Fruit fly (Drosophila melanogaster) whole organism, embryonic: ENCODE data around the gene CG43233.

Experiments
- Aef1 ChIP-seq: fragments of 200-800 bp; sonication (Bioruptor generic); IDR thresholded peaks from 3 replicates; pipeline ENCODE4 v1.3.6; 2022; ENCODE audit warnings: missing biosample characterization, missing genetic modification characterization
- C15 ChIP-seq: fragments of 200-800 bp; sonication (Bioruptor generic); IDR thresholded peaks from 3 replicates; pipeline ENCODE4 v1.3.6; 2022; ENCODE audit warnings: missing biosample characterization, missing genetic modification characterization
- CG10147 ChIP-seq: fragments of 200-800 bp; sonication (Bioruptor generic); optimal IDR thresholded peaks from 2 replicates; lab custom pipeline; 2019; ENCODE audit warnings: missing biosample characterization, mild to moderate bottlenecking, missing genetic modification characterization, moderate library complexity
- CG10959 ChIP-seq: fragments of 200-800 bp; sonication (Bioruptor generic); IDR thresholded peaks from 2 replicates; pipeline ENCODE4 v1.3.6; 2022; ENCODE audit warnings: missing biosample characterization, missing genetic modification characterization
- CG11085 ChIP-seq: fragments of 200-800 bp; sonication (Bioruptor generic); IDR thresholded peaks from 2 replicates; pipeline ENCODE4 v1.3.6; 2022; ENCODE audit warnings: missing biosample characterization, missing genetic modification characterization
- CG14965 ChIP-seq: fragments of 200-800 bp; sonication (Bioruptor generic); optimal IDR thresholded peaks from 2 replicates; lab custom pipeline; 2016; ENCODE audit warnings: missing biosample characterization, missing genetic modification characterization, borderline replicate concordance
- CG16863 ChIP-seq: fragments of 200-800 bp; sonication (Bioruptor generic); optimal IDR thresholded peaks from 3 replicates; lab custom pipeline; 2016; ENCODE audit warnings: missing biosample characterization, missing genetic modification characterization
- CG17802 ChIP-seq: fragments of 200-800 bp; sonication (Bioruptor generic); optimal IDR thresholded peaks from 2 replicates; lab custom pipeline; 2018; ENCODE audit warnings: missing biosample characterization, mild to moderate bottlenecking, missing genetic modification characterization, moderate library complexity
- CG2199 ChIP-seq: fragments of 200-800 bp; sonication (Bioruptor generic); IDR thresholded peaks from 3 replicates; pipeline ENCODE4 v1.3.6; 2022; ENCODE audit warnings: missing biosample characterization, missing genetic modification characterization
- CG32767 ChIP-seq: fragments of 200-800 bp; sonication (Bioruptor generic); IDR thresholded peaks from 2 replicates; pipeline ENCODE4 v1.3.6; 2022; ENCODE audit warnings: missing biosample characterization, missing genetic modification characterization
- CG34376 ChIP-seq: fragments of 200-800 bp; sonication (Bioruptor generic); optimal IDR thresholded peaks from 2 replicates; lab custom pipeline; 2018; ENCODE audit warnings: missing biosample characterization, mild to moderate bottlenecking, missing genetic modification characterization
- CG4360 ChIP-seq: fragments of 200-800 bp; sonication (Bioruptor generic); IDR thresholded peaks from 2 replicates; pipeline ENCODE4 v1.3.6; 2022; ENCODE audit warnings: missing biosample characterization, missing genetic modification characterization
- CG4854 ChIP-seq: fragments of 200-800 bp; sonication (Bioruptor generic); optimal IDR thresholded peaks from 2 replicates; lab custom pipeline; 2016; ENCODE audit warnings: missing biosample characterization, missing genetic modification characterization, inconsistent platforms
- CG5953 ChIP-seq: fragments of 200-800 bp; sonication (Bioruptor generic); IDR thresholded peaks from 2 replicates; pipeline ENCODE4 v1.3.6; 2022; ENCODE audit warnings: missing biosample characterization, missing genetic modification characterization
- CG7745 ChIP-seq: fragments of 200-800 bp; sonication (Bioruptor generic); optimal IDR thresholded peaks from 2 replicates; lab custom pipeline; 2018; ENCODE audit warnings: missing biosample characterization, mild to moderate bottlenecking, missing genetic modification characterization, moderate library complexity
- CG8765 ChIP-seq: fragments of 200-800 bp; sonication (Bioruptor generic); IDR thresholded peaks from 2 replicates; pipeline ENCODE4 v1.3.6; 2022; ENCODE audit warnings: missing biosample characterization, missing genetic modification characterization
- Dip2 ChIP-seq: fragments of 200-800 bp; sonication (Bioruptor generic); IDR thresholded peaks from 2 replicates; pipeline ENCODE4 v1.3.6; 2022; ENCODE audit warnings: missing biosample characterization, missing genetic modification characterization
- Doc2 ChIP-seq: fragments of 200-800 bp; sonication (Bioruptor generic); IDR thresholded peaks from 2 replicates; pipeline ENCODE4 v1.3.6; 2022; ENCODE audit warnings: missing biosample characterization, missing genetic modification characterization
- Elba2 ChIP-seq: fragments of 200-800 bp; sonication (Bioruptor generic); optimal IDR thresholded peaks from 3 replicates; lab custom pipeline; 2016; ENCODE audit warnings: missing biosample characterization, missing genetic modification characterization
- HmgZ ChIP-seq: fragments of 200-800 bp; sonication (Bioruptor generic); optimal IDR thresholded peaks from 2 replicates; lab custom pipeline; 2018; ENCODE audit warnings: missing biosample characterization, mild to moderate bottlenecking, missing genetic modification characterization
- Lpt ChIP-seq: fragments of >200 bp; optimal IDR thresholded peaks from 2 replicates; lab custom pipeline; 2018; ENCODE audit warnings: missing biosample characterization, missing genetic modification characterization
- Rx ChIP-seq: fragments of 200-800 bp; sonication (Bioruptor generic); IDR thresholded peaks from 2 replicates; pipeline ENCODE4 v1.3.6; 2022; ENCODE audit warnings: missing biosample characterization, missing genetic modification characterization
- Sry-δ ChIP-seq: fragments of 200-800 bp; sonication (Bioruptor generic); optimal IDR thresholded peaks from 2 replicates; lab custom pipeline; 2016; ENCODE audit warnings: missing biosample characterization, missing genetic modification characterization
- Tbp ChIP-seq: fragments of >200 bp; optimal IDR thresholded peaks from 2 replicates; lab custom pipeline; 2018; ENCODE audit warnings: missing biosample characterization, missing genetic modification characterization
- Trl ChIP-seq, 3 experiments: fragments of >200 bp in 2 of 3; fragments of 200-800 bp in 1 of 3; sonication (Bioruptor generic) in 1 of 3; optimal IDR thresholded peaks; 2 replicates in 1 of 3; 3 replicates in 2 of 3; lab custom pipeline; 2016 to 2017; ENCODE audit warnings: missing biosample characterization in 1 of 3, missing genetic modification characterization in 1 of 3
- Usf ChIP-seq: fragments of 200-800 bp; sonication (Bioruptor generic); optimal IDR thresholded peaks from 2 replicates; lab custom pipeline; 2017; ENCODE audit warnings: missing genotype, missing biosample characterization, missing genetic modification characterization
- YL-1 ChIP-seq: fragments of 200-800 bp; sonication (Bioruptor generic); optimal IDR thresholded peaks from 3 replicates; lab custom pipeline; 2017; ENCODE audit warnings: missing biosample characterization, mild to moderate bottlenecking, missing genetic modification characterization
- ab ChIP-seq: fragments of 200-800 bp; sonication (Bioruptor generic); optimal IDR thresholded peaks from 2 replicates; lab custom pipeline; 2016; ENCODE audit warnings: missing biosample characterization, missing genetic modification characterization
- aop ChIP-seq: fragments of 200-800 bp; sonication (Bioruptor generic); IDR thresholded peaks from 2 replicates; pipeline ENCODE4 v1.3.6; 2022; ENCODE audit warnings: missing biosample characterization, missing genetic modification characterization
- cad ChIP-seq: fragments of >200 bp; optimal IDR thresholded peaks from 2 replicates; lab custom pipeline; 2017; ENCODE audit warnings: missing biosample characterization, missing genetic modification characterization
- cas ChIP-seq: fragments of 200-800 bp; sonication (Bioruptor generic); IDR thresholded peaks from 2 replicates; pipeline ENCODE4 v1.3.6; 2022; ENCODE audit warnings: missing biosample characterization, missing genetic modification characterization
- caup ChIP-seq: fragments of 200-800 bp; sonication (Bioruptor generic); optimal IDR thresholded peaks from 3 replicates; lab custom pipeline; 2017; ENCODE audit warnings: missing biosample characterization, mild to moderate bottlenecking, missing genetic modification characterization, moderate library complexity; ENCODE audit not compliant: severe bottlenecking
- crp ChIP-seq, 2 experiments: fragments of 200-800 bp; sonication (Bioruptor generic); optimal IDR thresholded peaks; 2 replicates in 1 of 2; 3 replicates in 1 of 2; lab custom pipeline; 2017; ENCODE audit warnings: missing biosample characterization in 2 of 2, missing genetic modification characterization in 2 of 2, mild to moderate bottlenecking in 1 of 2, moderate library complexity in 1 of 2
- dmrt11E ChIP-seq: fragments of 200-800 bp; sonication (Bioruptor generic); optimal IDR thresholded peaks from 3 replicates; lab custom pipeline; 2018; ENCODE audit warnings: missing biosample characterization, mild to moderate bottlenecking, missing genetic modification characterization, moderate library complexity
- dysf ChIP-seq: fragments of 200-800 bp; sonication (Bioruptor generic); IDR thresholded peaks from 3 replicates; pipeline ENCODE4 v1.3.6; 2022; ENCODE audit warnings: missing biosample characterization, missing genetic modification characterization
- gcm2 ChIP-seq: fragments of 200-800 bp; sonication (Bioruptor generic); optimal IDR thresholded peaks from 2 replicates; lab custom pipeline; 2016; ENCODE audit warnings: missing biosample characterization, missing genetic modification characterization
- lov ChIP-seq, 2 experiments: fragments of 200-800 bp in 1 of 2; fragments of >200 bp in 1 of 2; sonication (Bioruptor generic) in 1 of 2; IDR thresholded peaks in 1 of 2; optimal IDR thresholded peaks in 1 of 2; 2 replicates in 1 of 2; 3 replicates in 1 of 2; pipeline versions ENCODE4 v1.3.6 to Lab custom; 2017 to 2022; ENCODE audit warnings: missing biosample characterization in 1 of 2, missing genetic modification characterization in 1 of 2
- nerfin-2 ChIP-seq: fragments of 200-800 bp; sonication (Bioruptor generic); IDR thresholded peaks from 2 replicates; pipeline ENCODE4 v1.3.6; 2022; ENCODE audit warnings: missing biosample characterization, missing genetic modification characterization; ENCODE audit not compliant: partially characterized antibody
- pfk ChIP-seq: fragments of 200-800 bp; sonication (Bioruptor generic); optimal IDR thresholded peaks from 2 replicates; lab custom pipeline; 2018; ENCODE audit warnings: missing biosample characterization, mild to moderate bottlenecking, missing genetic modification characterization, moderate library complexity
- pita ChIP-seq: fragments of 200-800 bp; sonication (Bioruptor generic); optimal IDR thresholded peaks from 2 replicates; lab custom pipeline; 2017; ENCODE audit warnings: missing biosample characterization, mild to moderate bottlenecking, missing genetic modification characterization
- prd ChIP-seq, 3 experiments: fragments of >200 bp in 2 of 3; fragments of 200-800 bp in 1 of 3; sonication (Bioruptor generic) in 1 of 3; optimal IDR thresholded peaks in 2 of 3; IDR thresholded peaks in 1 of 3; 2 replicates in 2 of 3; 3 replicates in 1 of 3; pipeline versions ENCODE4 v1.3.6 to Lab custom; 2017 to 2022; ENCODE audit warnings: missing biosample characterization in 1 of 3, missing genetic modification characterization in 1 of 3
- run ChIP-seq: fragments of 200-800 bp; sonication (Bioruptor generic); optimal IDR thresholded peaks from 3 replicates; lab custom pipeline; 2018; ENCODE audit warnings: missing biosample characterization, mild to moderate bottlenecking, missing genetic modification characterization
- salm ChIP-seq: fragments of 200-800 bp; sonication (Bioruptor generic); optimal IDR thresholded peaks from 2 replicates; lab custom pipeline; 2018; ENCODE audit warnings: missing biosample characterization, mild to moderate bottlenecking, missing genetic modification characterization
- scrt ChIP-seq: fragments of 200-800 bp; sonication (Bioruptor generic); optimal IDR thresholded peaks from 2 replicates; lab custom pipeline; 2018; ENCODE audit warnings: missing biosample characterization, mild to moderate bottlenecking, missing genetic modification characterization, moderate library complexity
- sr ChIP-seq: fragments of 200-800 bp; sonication (Bioruptor generic); IDR thresholded peaks from 3 replicates; pipeline ENCODE4 v1.3.6; 2022; ENCODE audit warnings: missing biosample characterization, missing genetic modification characterization
- tll ChIP-seq, 2 experiments: fragments of 200-800 bp in 1 of 2; fragments of >200 bp in 1 of 2; sonication (Bioruptor generic) in 1 of 2; optimal IDR thresholded peaks; 2 replicates each; lab custom pipeline; 2017 to 2019; ENCODE audit warnings: missing biosample characterization in 2 of 2, missing genetic modification characterization in 2 of 2, mild to moderate bottlenecking in 1 of 2, moderate library complexity in 1 of 2
- trem ChIP-seq: fragments of 200-800 bp; optimal IDR thresholded peaks from 3 replicates; lab custom pipeline; 2019; ENCODE audit warnings: missing biosample characterization, mild to moderate bottlenecking, missing genetic modification characterization, moderate library complexity
- ttk ChIP-seq: fragments of 200-800 bp; sonication (Bioruptor generic); IDR thresholded peaks from 2 replicates; pipeline ENCODE4 v2.1.2; 2022; ENCODE audit warnings: missing biosample characterization, missing genetic modification characterization
- usp ChIP-seq: fragments of >200 bp; optimal IDR thresholded peaks from 2 replicates; lab custom pipeline; 2017; ENCODE audit warnings: missing biosample characterization, missing genetic modification characterization

CG43233 gene

DNA sequence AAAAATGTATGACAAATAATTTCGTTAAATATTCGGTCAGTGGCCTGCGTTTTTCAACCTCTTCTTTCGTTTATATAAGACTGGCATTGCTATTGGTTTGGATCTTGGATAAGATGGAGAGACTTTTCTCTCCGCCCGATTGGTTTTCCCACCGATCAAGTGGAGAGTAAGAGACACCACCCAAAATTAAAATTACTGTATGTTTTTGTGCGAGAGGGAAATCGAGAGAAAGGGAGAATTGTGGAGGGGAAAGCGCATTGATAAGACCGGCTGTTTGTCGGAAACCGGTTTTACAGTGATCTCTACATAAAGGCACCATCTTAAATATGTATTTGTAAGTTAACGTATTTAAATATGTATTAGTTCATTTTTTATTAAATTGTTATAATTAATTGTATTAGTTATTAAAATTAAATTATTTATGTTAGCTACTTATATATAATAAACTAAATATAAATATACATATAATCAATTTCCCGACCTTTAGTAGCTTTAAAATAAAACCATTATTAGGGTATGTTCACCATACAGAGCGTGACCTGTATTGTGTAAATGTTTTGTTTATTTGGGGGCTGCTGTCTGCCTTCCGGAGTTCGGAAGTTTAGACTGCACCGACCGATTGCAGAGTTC is 21.4 kb upstream of the CG43233 start, which contains the start of gene CG34007 (continued):
- TF ChIP-seq scrt (GFP tag; lab: Kevin White, UChicago), result peak; percentile 11
- TF ChIP-seq YL-1 (GFP tag; lab: Kevin White, UChicago), result peak; percentile 40
- TF ChIP-seq Trl (optimal IDR thresholded peaks at IDR 0.05; lab: Kevin White, UChicago), result peak; percentile 22 to 76
- no peak for TF ChIP-seq Trl (GFP tag; optimal IDR thresholded peaks at IDR 0.05; lab: Kevin White, UChicago)
- TF ChIP-seq Usf, result peak; percentile 74
- no peak for TF ChIP-seq cad (GFP tag; lab: Kevin White, UChicago)
- TF ChIP-seq CG34376 (GFP tag; lab: Kevin White, UChicago), result no peak
- no peak for TF ChIP-seq nerfin-2
- TF ChIP-seq CG32767 (GFP tag; lab: Robert Waterston, UW), result peak; percentile 80
- TF ChIP-seq Aef1 (GFP tag; lab: Robert Waterston, UW), result peak; percentile 66
- peak; percentile 97 for TF ChIP-seq dmrt11E (tag; lab: Kevin White, UChicago)
- no peak for TF ChIP-seq CG17802 (tag; lab: Kevin White, UChicago)
- TF ChIP-seq gcm2 (GFP tag; lab: Kevin White, UChicago), result no peak
- TF ChIP-seq CG4854, result no peak
- peak; percentile 67 for TF ChIP-seq CG7745 (tag; lab: Kevin White, UChicago)
- no peak for TF ChIP-seq Doc2 (GFP tag; lab: Robert Waterston, UW)
- TF ChIP-seq Elba2 (GFP tag; lab: Kevin White, UChicago), result no peak
- no peak for TF ChIP-seq C15 (GFP tag; lab: Robert Waterston, UW)
- peak; percentile 44; the same call in 1 of the 2 replicates for TF ChIP-seq CG4360 (GFP tag; lab: Robert Waterston, UW)
- no peak for TF ChIP-seq cas
- TF ChIP-seq CG10147 (GFP tag; lab: Kevin White, UChicago), result peak; percentile 72
- no peak for TF ChIP-seq Dip2 (GFP tag; lab: Robert Waterston, UW)
- TF ChIP-seq CG2199, result peak; percentile 41; the same call in 1 of the 3 replicates
- peak; percentile 73 for TF ChIP-seq run (tag; lab: Kevin White, UChicago)
- no peak for TF ChIP-seq CG16863 (GFP tag; lab: Kevin White, UChicago)
- TF ChIP-seq caup (GFP tag; lab: Kevin White, UChicago), result no peak
- no peak for TF ChIP-seq ab (GFP tag; lab: Kevin White, UChicago)
- TF ChIP-seq ttk, result peak; percentile 87
- TF ChIP-seq CG5953 (GFP tag; lab: Robert Waterston, UW), result no peak
- TF ChIP-seq CG14965 (GFP tag; lab: Kevin White, UChicago), result no peak
- TF ChIP-seq pfk (GFP tag; lab: Kevin White, UChicago), result no peak
- TF ChIP-seq aop, result peak; percentile 63; the same call in 1 of the 2 replicates
- no peak for TF ChIP-seq HmgZ (tag; lab: Kevin White, UChicago)
- no peak for TF ChIP-seq Sry-δ (GFP tag; lab: Kevin White, UChicago)
- no peak for TF ChIP-seq prd (optimal IDR thresholded peaks at IDR 0.05; lab: Kevin White, UChicago)
- peak; percentile 75; the same call in 1 of the 3 replicates for TF ChIP-seq prd (GFP tag; IDR thresholded peaks at IDR 0.05; lab: Robert Waterston, UW)
- no peak for TF ChIP-seq usp (GFP tag; lab: Kevin White, UChicago)
- peak in 1 of 2 experiments; percentile 32 for TF ChIP-seq crp (GFP tag; optimal IDR thresholded peaks at IDR 0.05; lab: Kevin White, UChicago)
- no peak for TF ChIP-seq CG11085 (GFP tag; lab: Robert Waterston, UW)
- peak; percentile 86 for TF ChIP-seq trem (tag; lab: Kevin White, UChicago)
- TF ChIP-seq pita, result peak; percentile 65
- TF ChIP-seq CG8765 (GFP tag; lab: Robert Waterston, UW), result no peak
- peak; percentile 78 for TF ChIP-seq dysf
- TF ChIP-seq salm (tag; lab: Kevin White, UChicago), result peak; percentile 80
- TF ChIP-seq Rx, result no peak
- TF ChIP-seq sr (GFP tag; lab: Robert Waterston, UW), result no peak
- peak; percentile 60 for TF ChIP-seq CG10959 (GFP tag; lab: Robert Waterston, UW)
- no peak for TF ChIP-seq tll (GFP tag; optimal IDR thresholded peaks at IDR 0.05; lab: Kevin White, UChicago)
- TF ChIP-seq lov (optimal IDR thresholded peaks at IDR 0.05; lab: Kevin White, UChicago), result no peak
- TF ChIP-seq lov (GFP tag; IDR thresholded peaks at IDR 0.05; lab: Robert Waterston, UW), result 0 out of 3 replicates have a peak, but pooled peaks have one; percentile 49
- TF ChIP-seq Tbp (GFP tag; lab: Kevin White, UChicago), result no peak
- TF ChIP-seq Lpt (GFP tag; lab: Kevin White, UChicago), result no peak
